Fruit fly (Drosophila melanogaster): Measurements from ENCODE around the gene Prestin.

Prestin gene

DNA sequence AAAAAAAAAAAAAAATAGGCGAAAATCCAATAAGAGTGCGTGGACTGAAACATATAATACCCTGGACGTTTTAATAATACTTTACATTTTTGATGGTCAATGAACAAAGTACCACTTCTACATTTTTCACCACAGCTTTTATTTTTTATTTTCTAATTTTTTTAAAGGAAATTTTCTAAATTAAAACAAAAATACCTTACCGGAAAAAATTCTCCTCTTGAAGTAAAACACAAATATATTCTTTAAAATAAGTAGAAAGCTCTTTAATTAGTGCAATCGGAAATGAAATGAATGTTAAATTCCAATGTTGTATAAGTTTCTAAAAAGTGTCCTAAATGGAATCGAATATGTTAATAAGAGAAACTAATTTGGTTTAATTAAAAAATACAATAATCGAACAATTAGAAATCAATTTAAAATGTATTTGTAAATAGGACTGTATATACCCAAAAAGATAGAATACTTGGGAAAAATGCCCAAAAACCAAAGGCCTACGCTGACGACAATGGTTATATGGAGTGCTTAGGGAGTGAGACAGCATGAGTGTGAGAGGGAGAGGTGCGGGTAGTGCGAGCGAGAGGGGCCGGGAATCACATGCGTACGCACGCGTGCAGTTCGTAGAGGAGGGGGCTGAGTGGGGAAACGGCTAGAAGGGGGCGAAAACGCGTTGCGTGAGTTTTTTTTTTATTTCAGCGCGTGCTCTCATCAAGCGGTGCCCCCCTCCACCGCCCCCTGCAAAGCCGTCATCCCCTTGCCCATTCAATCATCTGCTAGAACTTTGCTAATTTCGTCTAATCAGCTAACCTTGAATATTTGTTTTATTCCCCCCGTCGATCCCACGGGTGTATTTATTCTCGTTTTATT lies 41.3 kb upstream of the Prestin start (continued):
- TF ChIP-seq ewg (GFP tag; optimal IDR thresholded peaks at IDR 0.05) (peak; percentile 94), mam (GFP tag; optimal IDR thresholded peaks at IDR 0.05) (no peak), abd-A (tag; optimal IDR thresholded peaks at IDR 0.05) (peak; percentile 98), onecut (GFP tag; IDR thresholded peaks at IDR 0.05) (peak; percentile 28; the same call in 1 of the 2 replicates), CG3995 (GFP tag; optimal IDR thresholded peaks at IDR 0.05) (no peak), btn (GFP tag; optimal IDR thresholded peaks at IDR 0.05) (no peak), CG13775 (GFP tag; optimal IDR thresholded peaks at IDR 0.05) (peak; percentile 29), Bdp1 (GFP tag; optimal IDR thresholded peaks at IDR 0.05) (no peak), Ptx1 (GFP tag; IDR thresholded peaks at IDR 0.05) (no peak; the same call in 1 of the 2 replicates), CoRest (tag; optimal IDR thresholded peaks at IDR 0.05) (peak; percentile 18), Dip3 (GFP tag; optimal IDR thresholded peaks at IDR 0.05) (no peak), corto (GFP tag; optimal IDR thresholded peaks at IDR 0.05) (no peak), ERR (GFP tag; optimal IDR thresholded peaks at IDR 0.05) (peak; percentile 50), ham (GFP tag; IDR thresholded peaks at IDR 0.05) (no peak), CG18619 (GFP tag; optimal IDR thresholded peaks at IDR 0.05) (peak; percentile 22), al (GFP tag; IDR thresholded peaks at IDR 0.05) (peak; percentile 42; the same call in 1 of the 2 replicates), CG30020 (tag; optimal IDR thresholded peaks at IDR 0.05) (no peak), nerfin-2 (GFP tag; IDR thresholded peaks at IDR 0.05; ENCODE audit: partially characterized antibody) (no peak), CG8290 (GFP tag; optimal IDR thresholded peaks at IDR 0.05) (no peak), CG8290 (tag; optimal IDR thresholded peaks at IDR 0.05) (peak in 1 of 2 experiments; percentile 66), CG13287 (GFP tag; IDR thresholded peaks at IDR 0.05; ENCODE audit: partially characterized antibody) (no peak), CG42726 (GFP tag; IDR thresholded peaks at IDR 0.05; ENCODE audit: partially characterized antibody) (peak; percentile 66), H15 (GFP tag; IDR thresholded peaks at IDR 0.05) (no peak), CG17612 (GFP tag; IDR thresholded peaks at IDR 0.05) (peak; percentile 35; the same call in 1 of the 2 replicates), otp (GFP tag; IDR thresholded peaks at IDR 0.05) (peak; percentile 77), CG5953 (GFP tag; IDR thresholded peaks at IDR 0.05) (no peak), CG2120 (GFP tag; optimal IDR thresholded peaks at IDR 0.05) (peak; percentile 64), CG12769 (tag; optimal IDR thresholded peaks at IDR 0.05) (peak; percentile 86), Hey (tag; optimal IDR thresholded peaks at IDR 0.05) (peak; percentile 78), CG11723 (GFP tag; optimal IDR thresholded peaks at IDR 0.05) (peak; percentile 5), NFAT (GFP tag; IDR thresholded peaks at IDR 0.05) (peak; percentile 85), chinmo (GFP tag; IDR thresholded peaks at IDR 0.05; ENCODE audit: partially characterized antibody) (peak; percentile 96), HHEX (GFP tag; optimal IDR thresholded peaks at IDR 0.05) (no peak)

DNA sequence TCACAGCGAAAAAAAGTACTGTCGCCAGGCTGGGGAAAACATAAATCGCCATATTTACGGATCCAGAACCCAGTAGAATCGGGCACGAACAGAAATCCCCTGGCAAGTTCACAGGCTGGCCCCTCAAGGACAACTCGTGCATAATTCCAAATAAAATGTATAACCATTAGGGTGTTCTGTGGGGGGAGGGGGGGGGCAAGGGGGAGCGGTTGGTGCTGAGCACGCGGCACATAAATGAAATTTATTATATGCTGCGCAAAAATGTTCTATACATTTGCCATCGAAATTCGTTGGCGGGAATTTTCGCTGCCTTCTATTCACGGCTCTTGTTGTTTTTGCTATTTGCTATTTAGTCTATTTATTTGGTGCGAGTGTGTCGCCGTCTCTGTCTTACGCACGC lies 40.6 kb upstream of the Prestin start:
- TF ChIP-seq CG10321 (GFP tag; IDR thresholded peaks at IDR 0.05) (peak; percentile 50; the same call in 1 of the 2 replicates), gt (GFP tag; IDR thresholded peaks at IDR 0.05) (no peak), chinmo (GFP tag; IDR thresholded peaks at IDR 0.05; ENCODE audit: partially characterized antibody) (0 out of 4 replicates have a peak, but pooled peaks have one; percentile 14), crc (GFP tag; optimal IDR thresholded peaks at IDR 0.05) (no peak), dysf (GFP tag; IDR thresholded peaks at IDR 0.05) (0 out of 3 replicates have a peak, but pooled peaks have one; percentile 15), CG13894 (tag; optimal IDR thresholded peaks at IDR 0.05) (peak; percentile 82), GATAe (GFP tag; conservative IDR thresholded peaks at IDR 0.05) (no peak), sima (GFP tag; optimal IDR thresholded peaks at IDR 0.05) (no peak), CG8765 (GFP tag; IDR thresholded peaks at IDR 0.05) (0 out of 2 replicates have a peak, but pooled peaks have one; percentile 12), Ets65A (GFP tag) (no peak), schlank (tag; optimal IDR thresholded peaks at IDR 0.05) (peak; percentile 16), rib (GFP tag; IDR thresholded peaks at IDR 0.05) (peak; percentile 78), CG6654 (GFP tag; optimal IDR thresholded peaks at IDR 0.05) (no peak), Trl (optimal IDR thresholded peaks at IDR 0.05) (no peak), Trl (GFP tag; optimal IDR thresholded peaks at IDR 0.05) (no peak), mam (GFP tag; optimal IDR thresholded peaks at IDR 0.05) (no peak), ab (GFP tag; optimal IDR thresholded peaks at IDR 0.05) (no peak), abd-A (tag; optimal IDR thresholded peaks at IDR 0.05) (peak; percentile 95), CG15514 (GFP tag; optimal IDR thresholded peaks at IDR 0.05) (no peak), CG8924 (tag; optimal IDR thresholded peaks at IDR 0.05) (no peak), sd (tag; optimal IDR thresholded peaks at IDR 0.05) (peak; percentile 69)
